Worm (Caenorhabditis elegans) whole organism, young adult: ENCODE results near the gene arf-1.

Source experiments
- B0035.1 ChIP-seq: sonication (generic microtip); optimal IDR thresholded peaks from 2 replicates; lab custom pipeline; 2016; ENCODE audit warnings: missing genetic modification characterization, mild to moderate bottlenecking, missing compliant biosample characterization, missing genotype, missing genetic modification reagents
- B0336.3 ChIP-seq: fragments of 200-800 bp; sonication (Bioruptor generic); IDR thresholded peaks from 2 replicates; pipeline ENCODE4 v1.3.6; 2022; ENCODE audit warnings: missing genetic modification characterization, missing compliant biosample characterization
- C17E4.6 ChIP-seq: fragments of 200-800 bp; sonication (Bioruptor generic); IDR thresholded peaks from 2 replicates; pipeline ENCODE4 v1.3.6; 2022; ENCODE audit warnings: missing genetic modification reagents, missing genetic modification characterization, missing compliant biosample characterization
- F23B12.7 ChIP-seq: sonication (generic microtip); optimal IDR thresholded peaks from 2 replicates; lab custom pipeline; 2017; ENCODE audit warnings: missing genetic modification characterization, mild to moderate bottlenecking, missing compliant biosample characterization, antibody characterized with exemption, moderate library complexity; ENCODE audit not compliant: insufficient read depth
- F33H1.4 ChIP-seq: fragments of 200-800 bp; sonication (Bioruptor generic); IDR thresholded peaks from 2 replicates; pipeline ENCODE4 v1.3.6; 2022; ENCODE audit warnings: missing genetic modification reagents, missing genetic modification characterization, missing compliant biosample characterization
- F57C9.4 ChIP-seq: sonication (generic microtip); optimal IDR thresholded peaks from 2 replicates; lab custom pipeline; 2017; ENCODE audit warnings: mild to moderate bottlenecking, missing genetic modification characterization, missing compliant biosample characterization
- Y53G8AR.9 ChIP-seq: fragments of 200-800 bp; sonication (Bioruptor generic); conservative IDR thresholded peaks from 2 replicates; pipeline ENCODE4 v1.3.6; 2022; ENCODE audit warnings: missing genetic modification reagents, missing genetic modification characterization, missing compliant biosample characterization
- Y56A3A.18 ChIP-seq: fragments of 200-800 bp; sonication (Bioruptor generic); IDR thresholded peaks from 2 replicates; pipeline ENCODE4 v1.3.6; 2022; ENCODE audit warnings: missing genetic modification reagents, missing genetic modification characterization, missing compliant biosample characterization
- Y67H2A.10 ChIP-seq: fragments of 200-800 bp; sonication (Bioruptor generic); conservative IDR thresholded peaks from 2 replicates; pipeline ENCODE4 v1.3.6; 2022; ENCODE audit warnings: missing genetic modification reagents, missing genetic modification characterization, missing compliant biosample characterization
- athp-1 ChIP-seq: sonication (generic microtip); optimal IDR thresholded peaks from 2 replicates; lab custom pipeline; 2017; ENCODE audit warnings: mild to moderate bottlenecking, missing genetic modification characterization, missing compliant biosample characterization
- attf-6 ChIP-seq: fragments of 200-800 bp; sonication (Bioruptor generic); IDR thresholded peaks from 2 replicates; pipeline ENCODE4 v1.3.6; 2022; ENCODE audit warnings: missing genetic modification reagents, missing genetic modification characterization, missing compliant biosample characterization
- ceh-100 ChIP-seq: fragments of 200-800 bp; sonication (Bioruptor generic); IDR thresholded peaks from 2 replicates; pipeline ENCODE4 v1.3.6; 2022; ENCODE audit warnings: missing genetic modification reagents, missing genetic modification characterization, missing compliant biosample characterization
- ceh-40 ChIP-seq: fragments of 200-800 bp; sonication (Bioruptor generic); IDR thresholded peaks from 2 replicates; pipeline ENCODE4 v1.3.6; 2022; ENCODE audit warnings: missing genetic modification characterization, missing compliant biosample characterization
- ceh-58 ChIP-seq: fragments of 200-800 bp; sonication (Bioruptor generic); IDR thresholded peaks from 2 replicates; pipeline ENCODE4 v1.3.6; 2022; ENCODE audit warnings: missing genetic modification characterization, missing compliant biosample characterization
- die-1 ChIP-seq: sonication (generic microtip); optimal IDR thresholded peaks from 2 replicates; lab custom pipeline; 2016; ENCODE audit warnings: missing genotype, mild to moderate bottlenecking, missing genetic modification characterization, missing compliant biosample characterization
- efl-1 ChIP-seq: fragments of 150-350 bp; optimal IDR thresholded peaks from 2 replicates; lab custom pipeline; 2014; ENCODE audit warnings: missing biosample characterization, missing genetic modification reagents, missing genetic modification characterization
- ekl-4 ChIP-seq: fragments of 200-800 bp; sonication (Bioruptor generic); IDR thresholded peaks from 2 replicates; pipeline ENCODE4 v1.3.6; 2022; ENCODE audit warnings: missing genetic modification reagents, missing genetic modification characterization, missing compliant biosample characterization
- fkh-3 ChIP-seq: sonication (generic microtip); optimal IDR thresholded peaks from 2 replicates; lab custom pipeline; 2016; ENCODE audit warnings: mild to moderate bottlenecking, missing genetic modification characterization, missing compliant biosample characterization
- hmg-1.2 ChIP-seq: fragments of 200-800 bp; sonication (Bioruptor generic); IDR thresholded peaks from 2 replicates; pipeline ENCODE4 v1.3.6; 2022; ENCODE audit warnings: missing genetic modification reagents, missing genetic modification characterization, missing compliant biosample characterization
- hmg-20 ChIP-seq: fragments of 200-800 bp; sonication (Bioruptor generic); IDR thresholded peaks from 2 replicates; pipeline ENCODE4 v1.3.6; 2022; ENCODE audit warnings: missing genetic modification reagents, missing genetic modification characterization, missing compliant biosample characterization
- hsf-1 ChIP-seq: fragments of 200-800 bp; sonication (Bioruptor generic); IDR thresholded peaks from 2 replicates; pipeline ENCODE4 v1.3.6; 2022; ENCODE audit warnings: missing genetic modification reagents, missing genetic modification characterization, missing compliant biosample characterization
- let-607 ChIP-seq, 2 experiments: fragments of 200-800 bp in 1 of 2; sonication (Bioruptor generic) in 1 of 2; sonication (generic microtip) in 1 of 2; optimal IDR thresholded peaks; 2 replicates each; lab custom pipeline; 2016 to 2018; ENCODE audit warnings: mild to moderate bottlenecking in 2 of 2, missing compliant biosample characterization in 2 of 2, missing genetic modification characterization in 2 of 2, moderate library complexity in 2 of 2, missing genotype in 1 of 2
- lin-40 ChIP-seq: sonication (generic microtip); optimal IDR thresholded peaks from 2 replicates; lab custom pipeline; 2016; ENCODE audit warnings: missing genetic modification characterization, mild to moderate bottlenecking, missing compliant biosample characterization, missing genotype, missing genetic modification reagents
- lin-54 ChIP-seq: fragments of 200-800 bp; sonication (Bioruptor generic); optimal IDR thresholded peaks from 2 replicates; lab custom pipeline; 2018; ENCODE audit warnings: mild to moderate bottlenecking, missing genetic modification characterization, missing compliant biosample characterization
- lsl-1 ChIP-seq: fragments of 200-800 bp; sonication (Bioruptor generic); optimal IDR thresholded peaks from 2 replicates; lab custom pipeline; 2018; ENCODE audit warnings: mild to moderate bottlenecking, missing genetic modification characterization, moderate library complexity, missing compliant biosample characterization
- madf-3 ChIP-seq: fragments of 200-800 bp; sonication (Bioruptor generic); IDR thresholded peaks from 2 replicates; pipeline ENCODE4 v1.3.6; 2022; ENCODE audit warnings: missing genetic modification reagents, missing genetic modification characterization, missing compliant biosample characterization
- madf-6 ChIP-seq: fragments of 200-800 bp; sonication (Bioruptor generic); IDR thresholded peaks from 2 replicates; pipeline ENCODE4 v1.3.6; 2022; ENCODE audit warnings: missing genetic modification reagents, missing genetic modification characterization, missing compliant biosample characterization
- madf-8 ChIP-seq: fragments of 200-800 bp; sonication (Bioruptor generic); conservative IDR thresholded peaks from 2 replicates; pipeline ENCODE4 v1.3.6; 2022; ENCODE audit warnings: missing genetic modification reagents, missing genetic modification characterization, missing compliant biosample characterization
- mcd-1 ChIP-seq: fragments of 200-800 bp; sonication (Bioruptor generic); IDR thresholded peaks from 2 replicates; pipeline ENCODE4 v1.3.6; 2022; ENCODE audit warnings: missing genetic modification reagents, missing genetic modification characterization, missing compliant biosample characterization
- mel-28 ChIP-seq: sonication (generic microtip); optimal IDR thresholded peaks from 2 replicates; lab custom pipeline; 2016; ENCODE audit warnings: borderline replicate concordance, mild to moderate bottlenecking, missing genetic modification characterization, missing compliant biosample characterization
- nfya-1 ChIP-seq: sonication (generic microtip); optimal IDR thresholded peaks from 2 replicates; lab custom pipeline; 2017; ENCODE audit warnings: antibody characterized with exemption, missing compliant biosample characterization, missing genetic modification characterization, borderline replicate concordance; ENCODE audit not compliant: insufficient read depth
- nfya-2 ChIP-seq: fragments of 200-800 bp; sonication (Bioruptor generic); IDR thresholded peaks from 2 replicates; pipeline ENCODE4 v1.3.6; 2022; ENCODE audit warnings: missing genetic modification reagents, missing genetic modification characterization, missing compliant biosample characterization
- nfyb-1 ChIP-seq: fragments of 200-800 bp; sonication (Bioruptor generic); IDR thresholded peaks from 2 replicates; pipeline ENCODE4 v1.3.6; 2022; ENCODE audit warnings: missing genetic modification reagents, missing genetic modification characterization, missing compliant biosample characterization
- nhr-120 ChIP-seq: fragments of 200-800 bp; sonication (Bioruptor generic); IDR thresholded peaks from 2 replicates; pipeline ENCODE4 v1.3.6; 2022; ENCODE audit warnings: missing genetic modification characterization, missing compliant biosample characterization
- nhr-80 ChIP-seq: sonication (generic microtip); optimal IDR thresholded peaks from 2 replicates; lab custom pipeline; 2016; ENCODE audit warnings: missing genetic modification characterization, missing compliant biosample characterization
- pbrm-1 ChIP-seq: fragments of 200-800 bp; sonication (Bioruptor generic); IDR thresholded peaks from 2 replicates; pipeline ENCODE4 v1.3.6; 2022; ENCODE audit warnings: missing genetic modification reagents, missing genetic modification characterization, missing compliant biosample characterization
- rec-8 ChIP-seq, 2 experiments: sonication (generic microtip); optimal IDR thresholded peaks; 2 replicates each; lab custom pipeline; 2016; ENCODE audit warnings: mild to moderate bottlenecking in 2 of 2, missing genetic modification characterization in 2 of 2, missing genetic modification reagents in 2 of 2, missing genotype in 2 of 2, missing biosample characterization in 1 of 2, missing compliant biosample characterization in 1 of 2, moderate library complexity in 1 of 2
- rpc-1 ChIP-seq, 2 experiments: fragments of 150-350 bp in 1 of 2; sonication (generic microtip) in 1 of 2; optimal IDR thresholded peaks; 2 replicates each; lab custom pipeline; 2014 to 2018; ENCODE audit warnings: missing biosample characterization in 1 of 2, missing genetic modification characterization in 1 of 2, missing genetic modification reagents in 1 of 2, missing genotype in 1 of 2
- sea-2 ChIP-seq: fragments of 200-800 bp; sonication (Bioruptor generic); IDR thresholded peaks from 2 replicates; pipeline ENCODE4 v1.3.6; 2022; ENCODE audit warnings: missing genetic modification characterization, missing compliant biosample characterization
- snpc-4 ChIP-seq, 5 experiments: fragments of 150-350 bp in 1 of 5; sonication (generic microtip) in 4 of 5; optimal IDR thresholded peaks; 2 replicates each; lab custom pipeline; 2014 to 2018; ENCODE audit warnings: missing genetic modification characterization in 5 of 5, missing biosample characterization in 3 of 5, antibody characterized with exemption in 2 of 5, mild to moderate bottlenecking in 2 of 5, missing compliant biosample characterization in 2 of 5, missing genotype in 2 of 5, moderate library complexity in 2 of 5, missing genetic modification reagents in 1 of 5
- somi-1 ChIP-seq: fragments of 200-800 bp; sonication (Bioruptor generic); optimal IDR thresholded peaks from 2 replicates; lab custom pipeline; 2018; ENCODE audit warnings: mild to moderate bottlenecking, missing genetic modification characterization, missing compliant biosample characterization
- tbp1 ChIP-seq: fragments of 200-800 bp; sonication (Bioruptor generic); optimal IDR thresholded peaks from 2 replicates; lab custom pipeline; 2018; ENCODE audit warnings: mild to moderate bottlenecking, missing genetic modification characterization, missing compliant biosample characterization
- zim-3 ChIP-seq: sonication (generic microtip); optimal IDR thresholded peaks from 2 replicates; lab custom pipeline; 2017; ENCODE audit warnings: mild to moderate bottlenecking, missing genetic modification characterization, moderate library complexity, missing compliant biosample characterization
- ztf-26 ChIP-seq: sonication (generic microtip); optimal IDR thresholded peaks from 2 replicates; lab custom pipeline; 2017; ENCODE audit warnings: missing genetic modification characterization, missing compliant biosample characterization
- ztf-6 ChIP-seq: fragments of 200-800 bp; sonication (Bioruptor generic); IDR thresholded peaks from 2 replicates; pipeline ENCODE4 v1.3.6; 2022; ENCODE audit warnings: missing genetic modification reagents, missing genetic modification characterization, missing compliant biosample characterization

arf-1 gene

ce11 chrIII:5688246-5688645, 26.4 kb upstream of the arf-1 start (continued):
- TF ChIP-seq ceh-100 (GFP tag; lab: Robert Waterston, UW): no peak
- TF ChIP-seq Y56A3A.18 (GFP tag; lab: Robert Waterston, UW): no peak
- no peak for TF ChIP-seq nfyb-1
- no peak for TF ChIP-seq fkh-3 (tag; lab: Kevin White, UChicago)
- TF ChIP-seq B0336.3 (GFP tag; lab: Robert Waterston, UW): no peak
- TF ChIP-seq F23B12.7: no peak
- peak; percentile 40 for TF ChIP-seq nhr-80 (tag; lab: Kevin White, UChicago)
- no peak for TF ChIP-seq hsf-1 (GFP tag; lab: Robert Waterston, UW)
- no peak for TF ChIP-seq B0035.1 (tag; lab: Kevin White, UChicago)
- no peak for TF ChIP-seq F57C9.4
- no peak for TF ChIP-seq ekl-4 (GFP tag; lab: Robert Waterston, UW)
- TF ChIP-seq hmg-20 (GFP tag; lab: Robert Waterston, UW): no peak
- no peak for TF ChIP-seq zim-3
- no peak for TF ChIP-seq somi-1 (GFP tag; lab: Kevin White, UChicago)
- TF ChIP-seq hmg-1.2 (GFP tag; lab: Robert Waterston, UW): peak; percentile 44; the same call in 1 of the 2 replicates
- TF ChIP-seq ceh-58 (GFP tag; lab: Robert Waterston, UW): no peak
- no peak for TF ChIP-seq mcd-1 (GFP tag; lab: Robert Waterston, UW)
- TF ChIP-seq, all 124 proteins: peak for 7

- TF ChIP-seq mel-28 (tag; lab: Kevin White, UChicago) (no peak), efl-1 (GFP tag; lab: Kevin White, UChicago) (no peak), Y53G8AR.9 (GFP tag; lab: Robert Waterston, UW) (no peak), ztf-6 (GFP tag; lab: Robert Waterston, UW) (no peak), F23B12.7 (no peak), Y67H2A.10 (GFP tag; lab: Robert Waterston, UW) (no peak)
Measured at ce11 chrIII:5691826-5692225, 22.9 kb upstream of the arf-1 start.

DNA sequence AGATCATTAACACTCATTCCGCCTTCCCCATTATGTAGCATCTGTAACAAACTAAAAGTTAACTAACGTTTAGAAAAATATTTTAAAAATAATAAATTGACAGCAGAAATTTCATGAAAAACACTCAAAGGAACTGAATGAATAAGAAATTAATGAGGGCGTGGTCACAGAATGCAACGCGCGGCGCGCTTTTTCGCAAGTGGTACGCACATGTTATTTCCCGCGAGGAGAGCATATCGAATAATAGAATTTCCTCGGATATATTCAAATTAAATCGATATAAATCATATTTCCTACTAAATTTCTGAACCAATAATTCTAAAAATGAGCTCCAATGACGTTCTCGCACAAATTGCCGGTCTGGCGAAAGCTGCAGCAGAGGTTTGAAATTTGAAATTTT, 22.0 kb upstream of the arf-1 start, which contains the start of the genes abi-1 and arle-14:
Gene abi-1, minus strand, starts transcription at position 51 of the 400 bp plus-strand sequence.
Gene arle-14, plus strand, starts transcription at position 217 of the 400 bp plus-strand sequence.
- TF ChIP-seq snpc-4 (GFP tag; optimal IDR thresholded peaks at IDR 0.05; lab: Kevin White, UChicago) (no peak), snpc-4 (tag; optimal IDR thresholded peaks at IDR 0.05; lab: Kevin White, UChicago) (no peak), C17E4.6 (GFP tag; lab: Robert Waterston, UW) (no peak), ceh-40 (GFP tag; lab: Robert Waterston, UW) (no peak), athp-1 (tag; lab: Kevin White, UChicago) (no peak), rec-8 (tag; optimal IDR thresholded peaks at IDR 0.05; lab: Kevin White, UChicago) (no peak), zim-3 (no peak), madf-3 (GFP tag; lab: Robert Waterston, UW) (no peak), attf-6 (GFP tag; lab: Robert Waterston, UW) (no peak), lsl-1 (GFP tag; lab: Kevin White, UChicago) (peak; percentile 33), nfya-1 (tag; lab: Kevin White, UChicago) (no peak), lin-40 (tag; lab: Kevin White, UChicago) (no peak), ztf-26 (no peak), nhr-120 (no peak), nfya-2 (no peak), tbp1 (no peak), madf-8 (GFP tag; lab: Robert Waterston, UW) (0 out of 2 replicates have a peak, but pooled peaks have one; percentile 18), rpc-1 (optimal IDR thresholded peaks at IDR 0.05; lab: Kevin White, UChicago) (no peak), rpc-1 (tag; optimal IDR thresholded peaks at IDR 0.05; lab: Kevin White, UChicago) (no peak), madf-6 (peak; percentile 75; the same call in 1 of the 2 replicates), pbrm-1 (GFP tag; lab: Robert Waterston, UW) (no peak), sea-2 (GFP tag; lab: Robert Waterston, UW) (no peak), F33H1.4 (GFP tag; lab: Robert Waterston, UW) (peak; percentile 43; the same call in 1 of the 2 replicates), lin-54 (GFP tag; lab: Kevin White, UChicago) (peak; percentile 7), die-1 (tag; lab: Kevin White, UChicago) (no peak), let-607 (tag; optimal IDR thresholded peaks at IDR 0.05; lab: Kevin White, UChicago) (no peak)
